Worm (Caenorhabditis elegans) whole organism, L1 larva: ENCODE data around the gene R04B5.5.

Experiments used
- C16A3.4 ChIP-seq: fragments of 150-350 bp; optimal IDR thresholded peaks from 2 replicates; lab custom pipeline; 2014; ENCODE audit warnings: missing biosample characterization, missing genetic modification characterization
- C34B4.2 ChIP-seq: sonication (generic microtip); optimal IDR thresholded peaks from 2 replicates; lab custom pipeline; 2017; ENCODE audit warnings: mild to moderate bottlenecking, missing genetic modification characterization, missing compliant biosample characterization
- F16B12.6 ChIP-seq: fragments of 150-350 bp; optimal IDR thresholded peaks from 2 replicates; lab custom pipeline; 2014; ENCODE audit warnings: missing biosample characterization, missing genetic modification characterization
- Y116A8C.19 ChIP-seq: sonication (generic microtip); optimal IDR thresholded peaks from 2 replicates; lab custom pipeline; 2016; ENCODE audit warnings: missing compliant biosample characterization, missing genetic modification characterization, borderline replicate concordance
- ama-1 ChIP-seq: fragments of 150-350 bp; optimal IDR thresholded peaks from 2 replicates; lab custom pipeline; 2014
- blmp-1 ChIP-seq: fragments of 150-350 bp; optimal IDR thresholded peaks from 2 replicates; lab custom pipeline; 2014; ENCODE audit warnings: missing biosample characterization, missing genetic modification characterization
- ceh-8 ChIP-seq: fragments of 200-800 bp; sonication (Bioruptor generic); optimal IDR thresholded peaks from 2 replicates; lab custom pipeline; 2018; ENCODE audit warnings: mild to moderate bottlenecking, missing genetic modification characterization, moderate library complexity, missing compliant biosample characterization
- ceh-88 ChIP-seq: fragments of 200-800 bp; sonication (Bioruptor generic); IDR thresholded peaks from 2 replicates; pipeline ENCODE4 v1.3.6; 2022; ENCODE audit warnings: missing genetic modification characterization, missing compliant biosample characterization
- ces-1 ChIP-seq: fragments of 150-350 bp; optimal IDR thresholded peaks from 2 replicates; lab custom pipeline; 2014; ENCODE audit warnings: missing biosample characterization, missing genetic modification reagents, missing genetic modification characterization
- dpl-1 ChIP-seq, 3 experiments: fragments of 150-350 bp in 2 of 3; sonication (generic microtip) in 1 of 3; optimal IDR thresholded peaks; 2 replicates each; lab custom pipeline; 2014 to 2017; ENCODE audit warnings: missing biosample characterization in 3 of 3, missing genetic modification characterization in 3 of 3, missing genetic modification reagents in 3 of 3
- dsc-1 ChIP-seq: sonication (generic microtip); optimal IDR thresholded peaks from 2 replicates; lab custom pipeline; 2016; ENCODE audit warnings: mild to moderate bottlenecking, missing genetic modification characterization, missing compliant biosample characterization
- efl-1 ChIP-seq, 4 experiments: fragments of 150-350 bp; optimal IDR thresholded peaks in 3 of 4; peaks in 1 of 4; 1 replicate in 1 of 4; 2 replicates in 3 of 4; lab custom pipeline; 2014; ENCODE audit warnings: missing biosample characterization in 2 of 4, missing genetic modification characterization in 2 of 4, missing genetic modification reagents in 2 of 4
- egl-13 ChIP-seq: sonication (generic microtip); optimal IDR thresholded peaks from 2 replicates; lab custom pipeline; 2016; ENCODE audit warnings: missing genotype, missing genetic modification reagents, missing genetic modification characterization, missing compliant biosample characterization
- elt-2 ChIP-seq: sonication (generic microtip); optimal IDR thresholded peaks from 2 replicates; lab custom pipeline; 2016; ENCODE audit warnings: missing genetic modification characterization, mild to moderate bottlenecking, inconsistent platforms, missing compliant biosample characterization, missing genetic modification reagents
- elt-3 ChIP-seq, 6 experiments: fragments of 150-350 bp in 1 of 6; sonication (generic microtip); optimal IDR thresholded peaks; 2 replicates each; lab custom pipeline; 2017 to 2018; ENCODE audit warnings: missing biosample characterization in 6 of 6, missing genetic modification characterization in 6 of 6, inconsistent platforms in 1 of 6
- ets-5 ChIP-seq: fragments of 200-800 bp; sonication (Bioruptor generic); IDR thresholded peaks from 2 replicates; pipeline ENCODE4 v1.3.6; 2022; ENCODE audit warnings: missing genetic modification characterization, missing compliant biosample characterization
- fkh-4 ChIP-seq: sonication (generic microtip); optimal IDR thresholded peaks from 2 replicates; lab custom pipeline; 2016; ENCODE audit warnings: missing compliant biosample characterization, missing genetic modification characterization, borderline replicate concordance
- fkh-8 ChIP-seq: sonication (generic microtip); optimal IDR thresholded peaks from 2 replicates; lab custom pipeline; 2016; ENCODE audit warnings: mild to moderate bottlenecking, missing genetic modification characterization, missing compliant biosample characterization
- fos-1 ChIP-seq: fragments of 150-350 bp; optimal IDR thresholded peaks from 2 replicates; lab custom pipeline; 2014; ENCODE audit warnings: missing biosample characterization, missing genetic modification characterization
- hpl-2 ChIP-seq: fragments of 150-350 bp; optimal IDR thresholded peaks from 2 replicates; lab custom pipeline; 2014; ENCODE audit warnings: missing biosample characterization, missing genetic modification reagents, missing genetic modification characterization
- isw-1 ChIP-seq: fragments of 200-800 bp; sonication (Bioruptor generic); IDR thresholded peaks from 2 replicates; pipeline ENCODE4 v1.3.6; 2022; ENCODE audit warnings: missing genetic modification characterization, missing compliant biosample characterization
- jun-1 ChIP-seq: fragments of 150-350 bp; optimal IDR thresholded peaks from 2 replicates; lab custom pipeline; 2014; ENCODE audit warnings: missing biosample characterization, missing genetic modification reagents, missing genetic modification characterization
- lin-13 ChIP-seq: fragments of 150-350 bp; optimal IDR thresholded peaks from 2 replicates; lab custom pipeline; 2014; ENCODE audit warnings: missing biosample characterization, missing genetic modification reagents, missing genetic modification characterization
- lin-14 ChIP-seq: fragments of 200-800 bp; sonication (Bioruptor generic); optimal IDR thresholded peaks from 2 replicates; lab custom pipeline; 2018; ENCODE audit warnings: mild to moderate bottlenecking, missing genetic modification characterization, moderate library complexity, missing compliant biosample characterization
- lin-35 ChIP-seq, 2 experiments: fragments of 150-350 bp; optimal IDR thresholded peaks; 2 replicates each; lab custom pipeline; 2014; ENCODE audit warnings: missing biosample characterization in 2 of 2, missing genetic modification characterization in 2 of 2, missing genetic modification reagents in 2 of 2
- lin-39 ChIP-seq: fragments of 150-350 bp; optimal IDR thresholded peaks from 2 replicates; lab custom pipeline; 2014; ENCODE audit warnings: missing biosample characterization, missing genetic modification reagents, missing genetic modification characterization
- mef-2 ChIP-seq: fragments of 150-350 bp; optimal IDR thresholded peaks from 2 replicates; lab custom pipeline; 2014; ENCODE audit warnings: missing biosample characterization, missing genetic modification characterization
- nhr-12 ChIP-seq: sonication (generic microtip); optimal IDR thresholded peaks from 2 replicates; lab custom pipeline; 2017; ENCODE audit warnings: missing biosample characterization, missing genetic modification characterization
- nhr-19 ChIP-seq: fragments of 200-800 bp; sonication (Bioruptor generic); conservative IDR thresholded peaks from 2 replicates; pipeline ENCODE4 v1.3.6; 2022; ENCODE audit warnings: missing genetic modification characterization, missing compliant biosample characterization
- nhr-20 ChIP-seq: sonication (generic microtip); optimal IDR thresholded peaks from 2 replicates; lab custom pipeline; 2016; ENCODE audit warnings: mild to moderate bottlenecking, missing genetic modification characterization, missing compliant biosample characterization
- nhr-237 ChIP-seq: fragments of 150-350 bp; optimal IDR thresholded peaks from 2 replicates; lab custom pipeline; 2014; ENCODE audit warnings: missing biosample characterization, missing genetic modification characterization
- nhr-76 ChIP-seq: sonication (generic microtip); optimal IDR thresholded peaks from 2 replicates; lab custom pipeline; 2017; ENCODE audit warnings: missing biosample characterization, missing genetic modification characterization
- nhr-77 ChIP-seq: fragments of 150-350 bp; optimal IDR thresholded peaks from 2 replicates; lab custom pipeline; 2014; ENCODE audit warnings: missing biosample characterization, missing genetic modification characterization
- pag-3 ChIP-seq: sonication (generic microtip); optimal IDR thresholded peaks from 2 replicates; lab custom pipeline; 2017; ENCODE audit warnings: missing genetic modification characterization, mild to moderate bottlenecking, missing compliant biosample characterization, antibody characterized with exemption, borderline replicate concordance; ENCODE audit not compliant: insufficient read depth
- pqm-1 ChIP-seq: sonication (generic microtip); optimal IDR thresholded peaks from 3 replicates; lab custom pipeline; 2017; ENCODE audit warnings: missing biosample characterization, missing genetic modification characterization
- rnt-1 ChIP-seq: sonication (generic microtip); optimal IDR thresholded peaks from 2 replicates; lab custom pipeline; 2016; ENCODE audit warnings: mild to moderate bottlenecking, missing genetic modification characterization, moderate library complexity, missing compliant biosample characterization
- skn-1 ChIP-seq: fragments of 150-350 bp; optimal IDR thresholded peaks from 2 replicates; lab custom pipeline; 2014; ENCODE audit warnings: missing biosample characterization, missing genetic modification characterization
- snpc-4 ChIP-seq: fragments of 150-350 bp; optimal IDR thresholded peaks from 2 replicates; lab custom pipeline; 2014; ENCODE audit warnings: missing biosample characterization, missing genetic modification characterization
- snu-23 ChIP-seq: sonication (generic microtip); optimal IDR thresholded peaks from 2 replicates; lab custom pipeline; 2016; ENCODE audit warnings: missing genetic modification characterization, missing compliant biosample characterization
- sptf-1 ChIP-seq: fragments of 150-350 bp; optimal IDR thresholded peaks from 2 replicates; lab custom pipeline; 2014; ENCODE audit warnings: missing biosample characterization, missing genetic modification characterization
- sup-37 ChIP-seq: fragments of 200-800 bp; sonication (Bioruptor generic); optimal IDR thresholded peaks from 2 replicates; lab custom pipeline; 2018; ENCODE audit warnings: mild to moderate bottlenecking, missing genetic modification characterization, missing compliant biosample characterization
- swsn-7 ChIP-seq: sonication (generic microtip); optimal IDR thresholded peaks from 2 replicates; lab custom pipeline; 2016; ENCODE audit warnings: missing genetic modification characterization, missing compliant biosample characterization
- tbx-2 ChIP-seq: sonication (generic microtip); optimal IDR thresholded peaks from 2 replicates; lab custom pipeline; 2016; ENCODE audit warnings: missing genetic modification characterization, missing compliant biosample characterization
- tlp-1 ChIP-seq: fragments of 150-350 bp; optimal IDR thresholded peaks from 2 replicates; lab custom pipeline; 2014; ENCODE audit warnings: missing biosample characterization, missing genetic modification characterization
- unc-30 ChIP-seq: sonication (generic microtip); optimal IDR thresholded peaks from 2 replicates; lab custom pipeline; 2017; ENCODE audit warnings: missing biosample characterization, missing genetic modification characterization
- unc-62 ChIP-seq: fragments of 150-350 bp; optimal IDR thresholded peaks from 2 replicates; lab custom pipeline; 2014; ENCODE audit warnings: missing biosample characterization, missing genetic modification reagents, missing genetic modification characterization
- unc-98 ChIP-seq: fragments of 200-800 bp; sonication (Bioruptor generic); IDR thresholded peaks from 2 replicates; pipeline ENCODE4 v1.3.6; 2022; ENCODE audit warnings: missing genetic modification characterization, missing compliant biosample characterization
- vab-15 ChIP-seq: sonication (generic microtip); optimal IDR thresholded peaks from 2 replicates; lab custom pipeline; 2017; ENCODE audit warnings: missing genotype, mild to moderate bottlenecking, missing genetic modification characterization, missing compliant biosample characterization
- xbp-1 ChIP-seq: sonication (generic microtip); optimal IDR thresholded peaks from 2 replicates; lab custom pipeline; 2016; ENCODE audit warnings: missing genetic modification characterization, missing compliant biosample characterization
- zag-1 ChIP-seq: fragments of 150-350 bp; optimal IDR thresholded peaks from 2 replicates; lab custom pipeline; 2014; ENCODE audit warnings: missing biosample characterization, missing genetic modification characterization
- zip-4 ChIP-seq: fragments of 200-800 bp; sonication (Bioruptor generic); optimal IDR thresholded peaks from 2 replicates; lab custom pipeline; 2018; ENCODE audit warnings: mild to moderate bottlenecking, missing genetic modification characterization, moderate library complexity, missing compliant biosample characterization

The R04B5.5 gene

DNA sequence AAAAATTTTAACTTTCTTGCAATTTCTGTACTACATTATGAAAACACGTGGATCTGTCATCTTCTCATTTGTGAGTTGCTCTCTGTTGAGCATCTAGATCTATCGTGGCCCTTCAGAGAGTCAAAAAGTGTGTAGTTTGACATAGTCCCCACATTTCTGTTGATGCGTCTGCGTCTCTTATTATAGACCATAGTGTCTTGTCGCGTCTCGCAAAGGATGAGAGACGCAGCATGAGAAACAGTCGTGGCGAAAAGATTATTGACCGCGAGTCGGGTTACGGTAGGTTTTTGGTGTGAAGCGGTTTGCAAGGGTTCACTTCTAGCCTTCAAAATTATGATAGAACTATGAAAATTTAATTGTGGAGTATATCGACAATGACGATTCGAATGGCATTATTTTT is 45.0 kb upstream of the R04B5.5 start (continued):
- no peak for TF ChIP-seq tlp-1
- TF ChIP-seq skn-1 (tag; lab: Kevin White, UChicago), result peak; percentile 63
- peak; percentile 89 for TF ChIP-seq lin-14 (GFP tag; lab: Kevin White, UChicago)

DNA sequence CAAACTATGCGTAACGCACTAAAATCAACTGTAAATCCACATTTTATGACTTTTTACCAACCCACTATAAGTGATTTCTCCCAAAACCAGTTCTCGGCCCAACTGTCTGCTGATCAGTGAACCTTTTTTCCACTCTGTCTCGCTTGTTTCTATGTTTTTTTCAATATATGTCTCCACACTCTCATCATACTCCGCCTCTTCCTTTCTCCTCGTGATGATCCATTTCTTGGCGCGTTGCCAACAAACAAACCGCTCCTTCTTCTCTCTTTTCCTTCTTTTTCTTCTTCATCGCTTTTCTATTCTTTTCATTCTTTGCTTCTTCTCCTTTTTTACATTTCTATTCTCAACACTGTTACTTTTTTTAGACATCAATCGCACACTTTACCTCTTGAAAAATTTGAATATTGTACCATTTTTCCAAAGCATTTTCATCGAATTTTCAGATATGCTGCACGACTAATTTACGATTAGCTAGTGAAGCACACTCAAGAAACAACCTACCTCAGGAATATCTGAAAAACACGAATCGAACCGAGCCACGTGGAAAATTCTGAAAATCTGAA is 44.0 kb upstream of the R04B5.5 start, which contains the start of gene T06E8.8:
Gene T06E8.8, plus strand, starts transcription at position 513 of the 563 bp plus-strand sequence.
- TF ChIP-seq elt-3 (tag; optimal IDR thresholded peaks at IDR 0.05; lab: Kevin White, UChicago) (peak in 2 of 6 experiments; percentile 76 to 93), dpl-1 (GFP tag; optimal IDR thresholded peaks at IDR 0.05; lab: Kevin White, UChicago) (peak; percentile 4 to 54 (median 23)), ama-1 (lab: Kevin White, UChicago) (peak; percentile 58), rnt-1 (tag; lab: Kevin White, UChicago) (peak; percentile 60), C34B4.2 (tag; lab: Kevin White, UChicago) (no peak), egl-13 (tag; lab: Kevin White, UChicago) (no peak), zip-4 (GFP tag; lab: Kevin White, UChicago) (no peak), blmp-1 (tag; lab: Kevin White, UChicago) (peak; percentile 97), dsc-1 (tag; lab: Kevin White, UChicago) (no peak), unc-30 (tag; lab: Kevin White, UChicago) (no peak), ces-1 (GFP tag; lab: Kevin White, UChicago) (no peak), lin-13 (GFP tag; lab: Kevin White, UChicago) (peak; percentile 37), pag-3 (tag; lab: Kevin White, UChicago) (no peak), vab-15 (tag; lab: Kevin White, UChicago) (no peak), efl-1 (optimal IDR thresholded peaks at IDR 0.05; lab: Kevin White, UChicago) (peak; percentile 41 to 49), efl-1 (GFP tag; optimal IDR thresholded peaks at IDR 0.05 in 1 of 2; lab: Kevin White, UChicago) (peak in 1 of 2 experiments; percentile 94), nhr-20 (tag; lab: Kevin White, UChicago) (peak; percentile 91), lin-35 (GFP tag; optimal IDR thresholded peaks at IDR 0.05; lab: Kevin White, UChicago) (peak; percentile 46 to 71), elt-2 (no peak), C16A3.4 (tag; lab: Kevin White, UChicago) (peak; percentile 49), hpl-2 (GFP tag; lab: Kevin White, UChicago) (no peak), nhr-12 (tag; lab: Kevin White, UChicago) (no peak), lin-14 (GFP tag; lab: Kevin White, UChicago) (peak; percentile 89), ets-5 (GFP tag; lab: Robert Waterston, UW) (no peak), unc-98 (no peak), fos-1 (no peak), unc-62 (GFP tag; lab: Kevin White, UChicago) (no peak), sptf-1 (no peak), ceh-88 (GFP tag; lab: Robert Waterston, UW) (no peak), isw-1 (GFP tag; lab: Robert Waterston, UW) (no peak), Y116A8C.19 (tag; lab: Kevin White, UChicago) (no peak), jun-1 (tag; lab: Kevin White, UChicago) (no peak), swsn-7 (tag; lab: Kevin White, UChicago) (peak; percentile 65), snu-23 (GFP tag; lab: Kevin White, UChicago) (peak; percentile 87), fkh-4 (no peak), lin-39 (no peak), zag-1 (tag; lab: Kevin White, UChicago) (no peak), F16B12.6 (no peak), fkh-8 (no peak), mef-2 (no peak), nhr-77 (peak; percentile 49), tbx-2 (tag; lab: Kevin White, UChicago) (peak; percentile 82), nhr-19 (GFP tag; lab: Robert Waterston, UW) (peak; percentile 81), ceh-8 (no peak), pqm-1 (tag; lab: Kevin White, UChicago) (no peak), nhr-237 (tag; lab: Kevin White, UChicago) (no peak), snpc-4 (tag; lab: Kevin White, UChicago) (peak; percentile 26), xbp-1 (tag; lab: Kevin White, UChicago) (peak; percentile 64), sup-37 (GFP tag; lab: Kevin White, UChicago) (no peak), nhr-76 (no peak)
